Fruit fly (Drosophila melanogaster): Measurements from ENCODE around the gene CG14100.

Gene CG14100

dm6 chr3L:19634788-19635448 lies 44.6 kb upstream of the CG14100 start (continued):
- TF ChIP-seq Gug (GFP tag; IDR thresholded peaks at IDR 0.05) (peak; percentile 79), Lpt (GFP tag; optimal IDR thresholded peaks at IDR 0.05) (peak; percentile 88), CG11294 (GFP tag; IDR thresholded peaks at IDR 0.05) (peak; percentile 59; the same call in 1 of the 2 replicates), spab (GFP tag; optimal IDR thresholded peaks at IDR 0.05) (peak; percentile 80), Hr39 (GFP tag; optimal IDR thresholded peaks at IDR 0.05) (no peak), CG8632 (GFP tag; optimal IDR thresholded peaks at IDR 0.05) (peak; percentile 72), topi (GFP tag; optimal IDR thresholded peaks at IDR 0.05) (peak; percentile 47), achi (GFP tag; optimal IDR thresholded peaks at IDR 0.05) (peak; percentile 69), Eip78C (GFP tag) (peak; percentile 92)

- TF ChIP-seq CG6808 (GFP tag; optimal IDR thresholded peaks at IDR 0.05), result no peak
- peak; percentile 58 for TF ChIP-seq acj6 (GFP tag; optimal IDR thresholded peaks at IDR 0.05)
- TF ChIP-seq CG11762 (GFP tag; optimal IDR thresholded peaks at IDR 0.05; ENCODE audit: insufficient read depth), result peak; percentile 19
- TF ChIP-seq CG11294 (GFP tag; IDR thresholded peaks at IDR 0.05), result peak; percentile 59
- TF ChIP-seq CG6792 (GFP tag; optimal IDR thresholded peaks at IDR 0.05), result peak; percentile 41
- peak; percentile 93 for TF ChIP-seq Eip78C (GFP tag)
- no peak for TF ChIP-seq Ets21C (GFP tag; optimal IDR thresholded peaks at IDR 0.05)
- TF ChIP-seq CG16779 (tag; optimal IDR thresholded peaks at IDR 0.05), result no peak
- TF ChIP-seq esn (GFP tag; optimal IDR thresholded peaks at IDR 0.05), result peak; percentile 73
- TF ChIP-seq Eip75B (GFP tag; optimal IDR thresholded peaks at IDR 0.05), result peak; percentile 23
- TF ChIP-seq cyc (GFP tag; optimal IDR thresholded peaks at IDR 0.05), result peak; percentile 64
- TF ChIP-seq Ets96B (tag; optimal IDR thresholded peaks at IDR 0.05), result peak; percentile 29
- TF ChIP-seq topi (GFP tag; optimal IDR thresholded peaks at IDR 0.05), result peak; percentile 70
- no peak for TF ChIP-seq fd85E (GFP tag; optimal IDR thresholded peaks at IDR 0.05)
- peak; percentile 82 for TF ChIP-seq svp (GFP tag)
- TF ChIP-seq CG11902 (GFP tag; optimal IDR thresholded peaks at IDR 0.05), result peak; percentile 27
- TF ChIP-seq CG15336 (GFP tag; IDR thresholded peaks at IDR 0.05), result peak; percentile 78
- TF ChIP-seq CG8319 (GFP tag; optimal IDR thresholded peaks at IDR 0.05), result peak; percentile 93
- peak; percentile 70 for TF ChIP-seq OdsH (GFP tag; optimal IDR thresholded peaks at IDR 0.05)
- TF ChIP-seq CG8119 (GFP tag; IDR thresholded peaks at IDR 0.05), result peak; percentile 70
- no peak for TF ChIP-seq CG10669 (GFP tag; optimal IDR thresholded peaks at IDR 0.05)
- peak; percentile 52 for TF ChIP-seq Sox102F (GFP tag; optimal IDR thresholded peaks at IDR 0.05)
- peak; percentile 14 for TF ChIP-seq CG1621 (tag; optimal IDR thresholded peaks at IDR 0.05)
- peak; percentile 31 for TF ChIP-seq CG3032 (tag; optimal IDR thresholded peaks at IDR 0.05)
- TF ChIP-seq CG31627 (GFP tag; optimal IDR thresholded peaks at IDR 0.05), result peak; percentile 69
- peak; percentile 53 for TF ChIP-seq CG34406 (GFP tag; optimal IDR thresholded peaks at IDR 0.05)
- peak; percentile 43 for TF ChIP-seq Eip93F (GFP tag; optimal IDR thresholded peaks at IDR 0.05)
- TF ChIP-seq spab (GFP tag; optimal IDR thresholded peaks at IDR 0.05), result no peak
- TF ChIP-seq Lpt (GFP tag; optimal IDR thresholded peaks at IDR 0.05), result peak; percentile 51
- no peak for TF ChIP-seq dac (GFP tag; optimal IDR thresholded peaks at IDR 0.05)
- TF ChIP-seq lz (GFP tag; optimal IDR thresholded peaks at IDR 0.05), result peak; percentile 49
- TF ChIP-seq pdm3 (GFP tag; optimal IDR thresholded peaks at IDR 0.05), result peak; percentile 71
- peak; percentile 67; the same call in 2 of the 3 replicates for TF ChIP-seq CG6163 (GFP tag; IDR thresholded peaks at IDR 0.05)
- TF ChIP-seq vri (GFP tag; optimal IDR thresholded peaks at IDR 0.05), result peak; percentile 54
- TF ChIP-seq fd59A (GFP tag; optimal IDR thresholded peaks at IDR 0.05), result no peak
- TF ChIP-seq ss (GFP tag; optimal IDR thresholded peaks at IDR 0.05), result no peak
- TF ChIP-seq Hr38 (GFP tag; optimal IDR thresholded peaks at IDR 0.05), result no peak
- TF ChIP-seq net (GFP tag; optimal IDR thresholded peaks at IDR 0.05), result peak; percentile 41
- peak; percentile 57 for TF ChIP-seq CG3919 (GFP tag; optimal IDR thresholded peaks at IDR 0.05)
- peak; percentile 40 for TF ChIP-seq CG7368 (GFP tag; optimal IDR thresholded peaks at IDR 0.05)
- TF ChIP-seq Smox (GFP tag; optimal IDR thresholded peaks at IDR 0.05), result peak; percentile 71
- TF ChIP-seq Blimp-1 (GFP tag; optimal IDR thresholded peaks at IDR 0.05), result peak; percentile 15
- peak; percentile 58 for TF ChIP-seq fkh (GFP tag; optimal IDR thresholded peaks at IDR 0.05)
Observed at dm6 chr3L:19632766-19633632, 42.7 kb upstream of the CG14100 start.

Measured in whole organism, prepupa.